Worm (Caenorhabditis elegans) whole organism, mixed stage, embryonic: ENCODE data around the gene ndx-6.

Experiments used
- M03D4.4 ChIP-seq: sonication (generic microtip); optimal IDR thresholded peaks from 2 replicates; lab custom pipeline; 2017; ENCODE audit warnings: mild to moderate bottlenecking, missing genetic modification characterization, missing compliant biosample characterization
- bed-3 ChIP-seq: fragments of 200-800 bp; sonication (Bioruptor generic); optimal IDR thresholded peaks from 3 replicates; lab custom pipeline; 2018; ENCODE audit warnings: mild to moderate bottlenecking, missing genetic modification characterization, moderate library complexity, missing compliant biosample characterization
- blmp-1 ChIP-seq: fragments of 150-350 bp; optimal IDR thresholded peaks from 2 replicates; lab custom pipeline; 2014; ENCODE audit warnings: missing biosample characterization, missing genetic modification characterization
- ceh-43 ChIP-seq: fragments of 200-800 bp; sonication (Bioruptor generic); optimal IDR thresholded peaks from 2 replicates; lab custom pipeline; 2018; ENCODE audit warnings: mild to moderate bottlenecking, missing genetic modification characterization, moderate library complexity, missing compliant biosample characterization
- ceh-83 ChIP-seq: fragments of 200-800 bp; sonication (Bioruptor generic); optimal IDR thresholded peaks from 2 replicates; lab custom pipeline; 2018; ENCODE audit warnings: mild to moderate bottlenecking, missing genetic modification characterization, missing compliant biosample characterization
- ces-1 ChIP-seq: fragments of 150-350 bp; optimal IDR thresholded peaks from 2 replicates; lab custom pipeline; 2014; ENCODE audit warnings: missing biosample characterization, missing genetic modification reagents, missing genetic modification characterization
- cnd-1 ChIP-seq: fragments of 200-800 bp; sonication (Bioruptor generic); optimal IDR thresholded peaks from 2 replicates; lab custom pipeline; 2018; ENCODE audit warnings: mild to moderate bottlenecking, missing genetic modification characterization, missing compliant biosample characterization
- drap-1 ChIP-seq: fragments of 200-800 bp; sonication (Bioruptor generic); optimal IDR thresholded peaks from 3 replicates; lab custom pipeline; 2018; ENCODE audit warnings: mild to moderate bottlenecking, missing genetic modification characterization, missing compliant biosample characterization
- elt-1 ChIP-seq: sonication (generic microtip); optimal IDR thresholded peaks from 2 replicates; lab custom pipeline; 2017; ENCODE audit warnings: missing genetic modification characterization, mild to moderate bottlenecking, missing compliant biosample characterization, antibody characterized with exemption, moderate library complexity, borderline replicate concordance; ENCODE audit not compliant: insufficient read depth
- elt-3 ChIP-seq: fragments of 150-350 bp; optimal IDR thresholded peaks from 2 replicates; lab custom pipeline; 2014; ENCODE audit warnings: missing biosample characterization, missing genetic modification characterization
- flh-1 ChIP-seq: fragments of 200-800 bp; sonication (Bioruptor generic); optimal IDR thresholded peaks from 2 replicates; lab custom pipeline; 2018; ENCODE audit warnings: mild to moderate bottlenecking, missing genetic modification characterization, moderate library complexity, missing compliant biosample characterization
- ham-2 ChIP-seq: fragments of 200-800 bp; sonication (Bioruptor generic); optimal IDR thresholded peaks from 2 replicates; lab custom pipeline; 2018; ENCODE audit warnings: mild to moderate bottlenecking, missing genetic modification characterization, missing compliant biosample characterization
- hlh-1 ChIP-seq: fragments of 150-350 bp; optimal IDR thresholded peaks from 2 replicates; lab custom pipeline; 2014; ENCODE audit warnings: missing biosample characterization, missing genetic modification reagents, missing genetic modification characterization
- lin-13 ChIP-seq: fragments of 150-350 bp; optimal IDR thresholded peaks from 2 replicates; lab custom pipeline; 2014; ENCODE audit warnings: missing biosample characterization, missing genetic modification characterization
- lin-32 ChIP-seq: fragments of 200-800 bp; sonication (Bioruptor generic); optimal IDR thresholded peaks from 2 replicates; lab custom pipeline; 2018; ENCODE audit warnings: mild to moderate bottlenecking, missing genetic modification characterization, missing compliant biosample characterization
- lsy-2 ChIP-seq: fragments of 150-350 bp; optimal IDR thresholded peaks from 2 replicates; lab custom pipeline; 2014; ENCODE audit warnings: missing biosample characterization, missing genetic modification characterization
- mab-5 ChIP-seq: fragments of 150-350 bp; optimal IDR thresholded peaks from 2 replicates; lab custom pipeline; 2014; ENCODE audit warnings: missing biosample characterization, missing genetic modification characterization
- mep-1 ChIP-seq: fragments of 150-350 bp; optimal IDR thresholded peaks from 2 replicates; lab custom pipeline; 2017; ENCODE audit warnings: missing biosample characterization, missing genetic modification reagents, missing genetic modification characterization, inconsistent platforms
- mls-2 ChIP-seq: sonication (generic microtip); optimal IDR thresholded peaks from 2 replicates; lab custom pipeline; 2016; ENCODE audit warnings: mild to moderate bottlenecking, missing genetic modification characterization, moderate library complexity, missing compliant biosample characterization
- nhr-12 ChIP-seq: fragments of 150-350 bp; optimal IDR thresholded peaks from 2 replicates; lab custom pipeline; 2014; ENCODE audit warnings: missing biosample characterization, missing genetic modification characterization
- nhr-2 ChIP-seq: fragments of 150-350 bp; optimal IDR thresholded peaks from 2 replicates; lab custom pipeline; 2014; ENCODE audit warnings: missing biosample characterization, missing genetic modification characterization
- nhr-237 ChIP-seq: fragments of 150-350 bp; optimal IDR thresholded peaks from 2 replicates; lab custom pipeline; 2014; ENCODE audit warnings: missing biosample characterization, missing genetic modification characterization
- nhr-76 ChIP-seq: sonication (generic microtip); optimal IDR thresholded peaks from 2 replicates; lab custom pipeline; 2017; ENCODE audit warnings: missing biosample characterization, missing genetic modification characterization
- pha-4 ChIP-seq: fragments of 150-350 bp; optimal IDR thresholded peaks from 2 replicates; lab custom pipeline; 2018; ENCODE audit warnings: missing biosample characterization, missing genetic modification reagents, missing genetic modification characterization
- sem-2 ChIP-seq: fragments of 200-800 bp; sonication (Bioruptor generic); optimal IDR thresholded peaks from 2 replicates; lab custom pipeline; 2018; ENCODE audit warnings: mild to moderate bottlenecking, missing genetic modification characterization, missing compliant biosample characterization
- snpc-4 ChIP-seq: fragments of 150-350 bp; optimal IDR thresholded peaks from 2 replicates; lab custom pipeline; 2014; ENCODE audit warnings: missing biosample characterization, missing genetic modification characterization
- sptf-1 ChIP-seq: sonication (generic microtip); optimal IDR thresholded peaks from 2 replicates; lab custom pipeline; 2017; ENCODE audit warnings: mild to moderate bottlenecking, missing genetic modification characterization, moderate library complexity, missing compliant biosample characterization
- tbx-8 ChIP-seq: fragments of 200-800 bp; sonication (Bioruptor generic); optimal IDR thresholded peaks from 2 replicates; lab custom pipeline; 2018; ENCODE audit warnings: mild to moderate bottlenecking, missing genetic modification characterization, moderate library complexity, missing compliant biosample characterization
- unc-120 ChIP-seq: sonication (generic microtip); optimal IDR thresholded peaks from 2 replicates; lab custom pipeline; 2017; ENCODE audit warnings: missing genetic modification characterization, missing compliant biosample characterization; ENCODE audit not compliant: poor library complexity, severe bottlenecking
- unc-39 ChIP-seq: fragments of 150-350 bp; optimal IDR thresholded peaks from 2 replicates; lab custom pipeline; 2014; ENCODE audit warnings: missing biosample characterization, missing genetic modification characterization
- unc-62 ChIP-seq: fragments of 150-350 bp; optimal IDR thresholded peaks from 2 replicates; lab custom pipeline; 2014; ENCODE audit warnings: missing biosample characterization, missing genetic modification reagents, missing genetic modification characterization
- zip-8 ChIP-seq: fragments of 150-350 bp; optimal IDR thresholded peaks from 2 replicates; lab custom pipeline; 2014; ENCODE audit warnings: missing biosample characterization, missing genetic modification characterization
- ztf-11 ChIP-seq: fragments of 150-350 bp; optimal IDR thresholded peaks from 2 replicates; lab custom pipeline; 2014; ENCODE audit warnings: missing biosample characterization, missing genetic modification characterization

Gene ndx-6

DNA sequence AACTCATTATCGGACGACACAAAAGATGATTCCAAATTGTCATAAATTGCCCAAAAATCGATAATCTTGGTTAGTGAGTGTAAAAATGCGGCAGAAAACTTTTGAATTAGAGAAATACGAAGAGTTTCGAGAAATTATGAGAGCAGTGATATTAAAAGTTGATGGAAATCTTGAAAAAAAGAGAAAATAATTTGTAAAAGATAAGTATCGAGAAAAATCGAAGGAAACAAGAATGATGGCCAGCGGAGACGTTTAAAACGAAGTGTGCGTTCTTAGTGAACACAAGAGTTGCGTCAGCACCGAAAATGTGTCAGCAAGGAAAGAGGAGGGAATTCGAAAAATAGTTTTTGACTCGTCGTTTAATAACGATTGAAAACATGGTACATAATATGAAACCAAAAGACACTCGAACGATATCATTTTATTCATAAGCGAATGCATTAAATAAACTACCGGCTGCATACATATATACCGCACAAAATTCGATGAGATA is at the start of gene ndx-6:
Gene ndx-6, minus strand, starts transcription at position 51 of the 493 bp plus-strand sequence.
- TF ChIP-seq ces-1 (GFP tag; lab: Kevin White, UChicago) = peak; percentile 34
- TF ChIP-seq nhr-76 (tag; lab: Kevin White, UChicago) = no peak
- no peak for TF ChIP-seq lin-32 (GFP tag; lab: Kevin White, UChicago)
- no peak for TF ChIP-seq nhr-2 (tag; lab: Kevin White, UChicago)
- TF ChIP-seq mab-5 (tag; lab: Kevin White, UChicago) = no peak
- TF ChIP-seq ceh-83 (GFP tag; lab: Kevin White, UChicago) = peak; percentile 2
- peak; percentile 78 for TF ChIP-seq lsy-2 (tag; lab: Kevin White, UChicago)
- peak; percentile 7 for TF ChIP-seq unc-62 (GFP tag; lab: Kevin White, UChicago)
- TF ChIP-seq ztf-11 (tag; lab: Kevin White, UChicago) = no peak
- TF ChIP-seq sptf-1 = peak; percentile 71
- TF ChIP-seq pha-4 (tag; lab: Kevin White, UChicago) = peak; percentile 82
- TF ChIP-seq mls-2 (tag; lab: Kevin White, UChicago) = peak; percentile 61
- no peak for TF ChIP-seq sem-2 (GFP tag; lab: Kevin White, UChicago)
- peak; percentile 50 for TF ChIP-seq unc-120 (tag; lab: Kevin White, UChicago)
- no peak for TF ChIP-seq elt-3
- TF ChIP-seq elt-1 (tag; lab: Kevin White, UChicago) = no peak
- TF ChIP-seq lin-13 = peak; percentile 75
- TF ChIP-seq hlh-1 = peak; percentile 25
- peak; percentile 19 for TF ChIP-seq zip-8
- no peak for TF ChIP-seq ham-2 (GFP tag; lab: Kevin White, UChicago)
- TF ChIP-seq mep-1 = peak; percentile 92
- no peak for TF ChIP-seq ceh-43
- no peak for TF ChIP-seq snpc-4 (tag; lab: Kevin White, UChicago)
- TF ChIP-seq bed-3 (GFP tag; lab: Kevin White, UChicago) = no peak
- peak; percentile 74 for TF ChIP-seq nhr-237 (tag; lab: Kevin White, UChicago)
- no peak for TF ChIP-seq flh-1 (GFP tag; lab: Kevin White, UChicago)
- TF ChIP-seq M03D4.4 = peak; percentile 46
- TF ChIP-seq tbx-8 = no peak
- TF ChIP-seq drap-1 = peak; percentile 25
- no peak for TF ChIP-seq cnd-1 (tag; lab: Kevin White, UChicago)

DNA sequence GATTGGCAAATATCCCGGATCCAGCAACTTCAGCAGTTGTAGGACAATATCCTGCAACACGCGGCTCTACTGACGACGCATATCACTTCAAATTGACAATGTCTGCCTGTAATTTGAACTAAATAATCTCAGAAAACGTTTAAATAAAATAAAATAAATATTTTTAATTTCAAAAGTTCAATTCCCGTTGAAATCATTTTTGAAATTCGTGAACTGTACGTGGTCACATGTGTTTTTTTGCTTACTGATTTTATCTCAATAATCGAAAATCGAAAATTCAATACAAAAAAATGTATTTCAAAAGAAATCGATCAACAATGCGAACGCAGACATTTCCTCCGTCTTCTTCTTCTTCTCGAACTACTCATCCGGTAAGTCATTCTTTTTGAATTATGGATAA is 47.9 kb upstream of the ndx-6 start, which contains the start of gene F07F6.1:
Gene F07F6.1, plus strand, starts transcription at position 301 of the 400 bp plus-strand sequence.
- TF ChIP-seq ceh-83 (GFP tag; lab: Kevin White, UChicago) (no peak), M03D4.4 (no peak), nhr-76 (tag; lab: Kevin White, UChicago) (no peak), unc-39 (tag; lab: Kevin White, UChicago) (no peak), tbx-8 (no peak), lsy-2 (tag; lab: Kevin White, UChicago) (no peak), unc-62 (GFP tag; lab: Kevin White, UChicago) (no peak)

- TF ChIP-seq ceh-43 = no peak
- TF ChIP-seq nhr-2 (tag; lab: Kevin White, UChicago) = no peak
- TF ChIP-seq lsy-2 (tag; lab: Kevin White, UChicago) = no peak
- no peak for TF ChIP-seq unc-39 (tag; lab: Kevin White, UChicago)
- TF ChIP-seq cnd-1 (tag; lab: Kevin White, UChicago) = no peak
- TF ChIP-seq lin-32 (GFP tag; lab: Kevin White, UChicago) = no peak
- TF ChIP-seq M03D4.4 = no peak
- no peak for TF ChIP-seq nhr-76 (tag; lab: Kevin White, UChicago)
- no peak for TF ChIP-seq tbx-8
- no peak for TF ChIP-seq drap-1
- TF ChIP-seq unc-120 (tag; lab: Kevin White, UChicago) = no peak
- TF ChIP-seq unc-62 (GFP tag; lab: Kevin White, UChicago) = no peak
- TF ChIP-seq ham-2 (GFP tag; lab: Kevin White, UChicago) = no peak
These were observed 47.2 kb upstream of the ndx-6 start, which contains the start of gene dct-5 for ce11 chrII:5436833-5437232. dct-5 (minus strand) TSS chrII:5436933.

DNA sequence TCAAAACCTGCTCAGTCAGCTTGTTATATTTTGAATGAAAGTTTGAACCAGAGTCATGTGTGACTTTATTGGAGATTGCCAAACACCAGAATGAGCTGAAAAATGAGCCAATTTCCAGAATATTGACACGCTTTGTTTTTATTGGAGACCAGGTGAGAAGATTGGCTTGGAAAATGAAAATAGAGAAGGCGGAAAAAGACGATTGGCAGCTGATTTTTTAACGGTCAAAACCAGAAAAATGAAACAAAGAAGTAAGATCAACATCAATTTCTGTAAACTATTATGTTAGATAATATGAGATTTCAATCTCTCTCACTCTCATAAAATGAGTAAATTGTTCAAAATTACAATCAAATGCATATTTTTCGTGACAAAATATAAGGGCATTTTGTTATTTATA is 43.4 kb upstream of the ndx-6 start, which contains the start of gene srx-114:
Gene srx-114, minus strand, starts transcription at position 101 of the 400 bp plus-strand sequence.
- TF ChIP-seq lin-13 (no peak), mab-5 (tag; lab: Kevin White, UChicago) (no peak), unc-120 (tag; lab: Kevin White, UChicago) (no peak), nhr-12 (tag; lab: Kevin White, UChicago) (no peak), pha-4 (tag; lab: Kevin White, UChicago) (no peak), mep-1 (no peak), blmp-1 (tag; lab: Kevin White, UChicago) (no peak), ceh-43 (no peak)
- TF ChIP-seq, all 35 proteins: peak for 0
